Worm (Caenorhabditis elegans) whole organism, midembryonic: ENCODE results near the gene W06G6.15.

Source experiments
- T22C8.4 ChIP-seq: fragments of 200-800 bp; sonication (Bioruptor generic); IDR thresholded peaks from 2 replicates; pipeline ENCODE4 v1.3.6; 2022; ENCODE audit warnings: missing genetic modification characterization, missing compliant biosample characterization
- cog-1 ChIP-seq: sonication (generic microtip); optimal IDR thresholded peaks from 2 replicates; lab custom pipeline; 2016; ENCODE audit warnings: missing genetic modification characterization, missing compliant biosample characterization
- flt-1 ChIP-seq: fragments of 200-800 bp; sonication (Bioruptor generic); IDR thresholded peaks from 2 replicates; pipeline ENCODE4 v1.3.6; 2022; ENCODE audit warnings: missing genetic modification characterization, missing compliant biosample characterization
- klf-2 ChIP-seq: fragments of 200-800 bp; sonication (Bioruptor generic); conservative IDR thresholded peaks from 2 replicates; pipeline ENCODE4 v1.3.6; 2022; ENCODE audit warnings: missing genetic modification reagents, missing genetic modification characterization, missing compliant biosample characterization
- med-1 ChIP-seq: sonication (generic microtip); optimal IDR thresholded peaks from 2 replicates; lab custom pipeline; 2017; ENCODE audit warnings: missing genetic modification characterization, mild to moderate bottlenecking, missing compliant biosample characterization, antibody characterized with exemption, missing genetic modification reagents; ENCODE audit not compliant: insufficient read depth
- ref-1 ChIP-seq: fragments of 200-800 bp; sonication (Bioruptor generic); conservative IDR thresholded peaks from 2 replicates; pipeline ENCODE4 v1.3.6; 2022; ENCODE audit warnings: missing genetic modification reagents, missing genetic modification characterization, missing compliant biosample characterization
- tab-1 ChIP-seq: fragments of 200-800 bp; sonication (Bioruptor generic); IDR thresholded peaks from 2 replicates; pipeline ENCODE4 v1.3.6; 2022; ENCODE audit warnings: missing genetic modification characterization, missing compliant biosample characterization
- ztf-23 ChIP-seq: fragments of 200-800 bp; sonication (Bioruptor generic); IDR thresholded peaks from 2 replicates; pipeline ENCODE4 v1.3.6; 2022; ENCODE audit warnings: missing genetic modification reagents, missing genetic modification characterization, missing compliant biosample characterization
- ztf-29 ChIP-seq: fragments of 200-800 bp; sonication (Bioruptor generic); IDR thresholded peaks from 2 replicates; pipeline ENCODE4 v1.3.6; 2022; ENCODE audit warnings: missing genetic modification reagents, missing genetic modification characterization, missing compliant biosample characterization

Gene W06G6.15

ce11 chrV:16627962-16628361, 26.4 kb upstream of the W06G6.15 start, which contains the start of gene oac-53:
oac-53 (minus strand) TSS chrV:16627970.
- no peak for TF ChIP-seq T22C8.4
- TF ChIP-seq tab-1 (GFP tag; lab: Robert Waterston, UW), result no peak
- TF ChIP-seq ztf-23 (GFP tag; lab: Robert Waterston, UW), result no peak
- no peak for TF ChIP-seq ztf-29
- no peak for TF ChIP-seq cog-1 (tag; lab: Kevin White, UChicago)

ce11 chrV:16628991-16629390, 25.4 kb upstream of the W06G6.15 start, which contains the start of gene W06G6.2:
W06G6.2 (plus strand) TSS chrV:16629291.
- TF ChIP-seq flt-1 (GFP tag; lab: Robert Waterston, UW), result no peak
- no peak for TF ChIP-seq cog-1 (tag; lab: Kevin White, UChicago)

- no peak for TF ChIP-seq cog-1 (tag; lab: Kevin White, UChicago)
- TF ChIP-seq flt-1 (GFP tag; lab: Robert Waterston, UW), result no peak
- no peak for TF ChIP-seq ref-1
- TF ChIP-seq klf-2 (GFP tag; lab: Robert Waterston, UW), result no peak
- no peak for TF ChIP-seq ztf-23 (GFP tag; lab: Robert Waterston, UW)
- no peak for TF ChIP-seq ztf-29
Observed at ce11 chrV:16629600-16629999, 24.7 kb upstream of the W06G6.15 start, which contains the start of gene srd-21. srd-21 (plus strand) TSS chrV:16629900.

ce11 chrV:16635911-16636310, 18.4 kb upstream of the W06G6.15 start, which contains the start of gene mltn-11:
mltn-11 (plus strand) TSS chrV:16636186.
- TF ChIP-seq ztf-29 (no peak), ztf-23 (GFP tag; lab: Robert Waterston, UW) (no peak), cog-1 (tag; lab: Kevin White, UChicago) (no peak), flt-1 (GFP tag; lab: Robert Waterston, UW) (no peak), klf-2 (GFP tag; lab: Robert Waterston, UW) (no peak), med-1 (no peak), tab-1 (GFP tag; lab: Robert Waterston, UW) (no peak), ref-1 (no peak), T22C8.4 (no peak)

ce11 chrV:16638204-16638603, 16.1 kb upstream of the W06G6.15 start, which contains the start of gene srw-76:
srw-76 (minus strand) TSS chrV:16638304.
- TF ChIP-seq med-1, result no peak
- no peak for TF ChIP-seq tab-1 (GFP tag; lab: Robert Waterston, UW)
- TF ChIP-seq cog-1 (tag; lab: Kevin White, UChicago), result no peak
- TF ChIP-seq ztf-23 (GFP tag; lab: Robert Waterston, UW), result no peak
- TF ChIP-seq ztf-29, result no peak
- no peak for TF ChIP-seq ref-1
- no peak for TF ChIP-seq flt-1 (GFP tag; lab: Robert Waterston, UW)
- TF ChIP-seq T22C8.4, result no peak
- TF ChIP-seq klf-2 (GFP tag; lab: Robert Waterston, UW), result no peak

ce11 chrV:16640366-16640765, 14.0 kb upstream of the W06G6.15 start:
- no peak for TF ChIP-seq ztf-29
- TF ChIP-seq ref-1, result no peak
- no peak for TF ChIP-seq cog-1 (tag; lab: Kevin White, UChicago)

- TF ChIP-seq klf-2 (GFP tag; lab: Robert Waterston, UW) (no peak), ref-1 (no peak), ztf-23 (GFP tag; lab: Robert Waterston, UW) (no peak), med-1 (no peak), cog-1 (tag; lab: Kevin White, UChicago) (no peak), T22C8.4 (no peak), flt-1 (GFP tag; lab: Robert Waterston, UW) (no peak), tab-1 (GFP tag; lab: Robert Waterston, UW) (no peak), ztf-29 (no peak)
Observed at ce11 chrV:16643558-16643957, 10.8 kb upstream of the W06G6.15 start, which contains the start of gene srw-77. srw-77 (minus strand) TSS chrV:16643658.

ce11 chrV:16645201-16645940, 9.0 kb upstream of the W06G6.15 start, which contains the start of gene W06G6.17:
W06G6.17 (minus strand) TSS chrV:16645251.
- TF ChIP-seq ztf-23 (GFP tag; lab: Robert Waterston, UW) (no peak), flt-1 (GFP tag; lab: Robert Waterston, UW) (no peak), ztf-29 (no peak), T22C8.4 (no peak), klf-2 (GFP tag; lab: Robert Waterston, UW) (no peak), ref-1 (no peak), med-1 (no peak), tab-1 (GFP tag; lab: Robert Waterston, UW) (no peak), cog-1 (tag; lab: Kevin White, UChicago) (no peak)

- TF ChIP-seq cog-1 (tag; lab: Kevin White, UChicago) (no peak), T22C8.4 (no peak), med-1 (no peak), flt-1 (GFP tag; lab: Robert Waterston, UW) (no peak), ztf-29 (no peak), klf-2 (GFP tag; lab: Robert Waterston, UW) (no peak), ztf-23 (GFP tag; lab: Robert Waterston, UW) (no peak), tab-1 (GFP tag; lab: Robert Waterston, UW) (no peak), ref-1 (no peak)
Observed at ce11 chrV:16646372-16646771, 8.0 kb upstream of the W06G6.15 start, which contains the start of gene W06G6.9. W06G6.9 (minus strand) TSS chrV:16646472.

- TF ChIP-seq med-1 (no peak), tab-1 (GFP tag; lab: Robert Waterston, UW) (no peak), cog-1 (tag; lab: Kevin White, UChicago) (no peak), flt-1 (GFP tag; lab: Robert Waterston, UW) (no peak), ztf-29 (no peak), ztf-23 (GFP tag; lab: Robert Waterston, UW) (no peak), ref-1 (no peak), T22C8.4 (no peak), klf-2 (GFP tag; lab: Robert Waterston, UW) (no peak)
Observed at ce11 chrV:16647093-16647492, 7.2 kb upstream of the W06G6.15 start, which contains the start of gene W06G6.10. W06G6.10 (minus strand) TSS chrV:16647193.
